Worm (Caenorhabditis elegans) whole organism, L4/young adult: ENCODE data around the gene C15H9.9.

Experiments
- W03F9.2 ChIP-seq: fragments of 150-350 bp; optimal IDR thresholded peaks from 2 replicates; lab custom pipeline; 2014; ENCODE audit warnings: missing biosample characterization, missing genetic modification characterization
- dao-5 ChIP-seq: sonication (generic microtip); optimal IDR thresholded peaks from 2 replicates; lab custom pipeline; 2016; ENCODE audit warnings: missing genotype, missing genetic modification characterization, moderate library complexity, missing compliant biosample characterization
- him-1 ChIP-seq: sonication (generic microtip); optimal IDR thresholded peaks from 2 replicates; lab custom pipeline; 2016; ENCODE audit warnings: missing genotype, missing genetic modification reagents, missing genetic modification characterization, missing compliant biosample characterization

C15H9.9 gene

DNA sequence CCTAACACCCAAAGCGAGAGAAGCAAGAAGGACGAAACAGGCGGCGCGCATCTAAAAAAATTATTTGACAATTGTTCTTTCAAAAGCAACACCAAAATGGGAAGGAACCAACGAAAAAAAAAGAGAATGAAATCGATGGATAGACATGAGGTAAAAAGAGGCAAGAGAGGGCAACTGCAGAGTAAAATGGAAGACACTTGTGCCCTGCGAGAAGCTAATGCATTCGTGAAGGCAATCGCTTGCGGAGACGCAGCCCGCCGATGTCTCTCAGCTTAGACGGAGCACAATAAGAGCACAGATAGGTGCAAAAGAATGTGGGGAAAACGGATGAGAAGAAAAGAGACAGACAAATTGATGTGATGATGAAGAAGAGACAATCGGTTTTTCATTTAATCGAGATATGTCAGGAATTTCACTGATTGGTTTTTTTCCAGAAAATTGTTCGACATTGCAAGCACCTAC lies at the start of gene C15H9.9:
TSS of gene C15H9.9 (minus strand) at position 51 of the 462 bp plus-strand sequence.
- TF ChIP-seq dao-5 (tag; lab: Kevin White, UChicago) (no peak), W03F9.2 (tag; lab: Kevin White, UChicago) (no peak), him-1 (tag; lab: Kevin White, UChicago) (peak; percentile 54)

- TF ChIP-seq W03F9.2 (tag; lab: Kevin White, UChicago) = no peak
- TF ChIP-seq dao-5 (tag; lab: Kevin White, UChicago) = no peak
- TF ChIP-seq him-1 (tag; lab: Kevin White, UChicago) = no peak
These were observed 47.8 kb upstream of the C15H9.9 start, which contains the start of gene T25B2.3 for ce11 chrX:6175829-6176228. Gene T25B2.3, plus strand, starts transcription at chrX:6176129.

- TF ChIP-seq W03F9.2 (tag; lab: Kevin White, UChicago) = no peak
- TF ChIP-seq him-1 (tag; lab: Kevin White, UChicago) = no peak
- no peak for TF ChIP-seq dao-5 (tag; lab: Kevin White, UChicago)
These were observed 45.6 kb upstream of the C15H9.9 start, which contains the start of gene T25B2.1 for ce11 chrX:6173656-6174055. Gene T25B2.1, plus strand, starts transcription at chrX:6173956.

DNA sequence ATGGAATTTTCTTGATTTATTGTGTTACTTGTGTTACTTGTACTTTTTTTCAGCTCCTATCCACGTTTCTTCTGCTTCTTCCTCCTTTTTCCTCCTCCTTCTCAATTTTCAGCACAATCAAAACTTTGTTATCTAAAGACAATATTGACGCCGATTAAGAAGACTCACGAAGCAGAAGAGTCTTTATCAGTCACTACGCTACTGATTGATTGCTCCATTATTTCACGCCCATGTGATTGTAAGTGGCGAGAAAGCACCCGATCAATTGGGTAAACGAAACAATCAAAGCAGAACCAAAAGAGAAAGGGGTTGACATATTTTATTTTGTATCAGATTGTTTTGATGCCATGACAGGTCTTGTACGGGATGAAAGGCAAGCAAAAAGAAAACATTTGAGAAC lies 41.2 kb upstream of the C15H9.9 start, which contains the start of gene T25B2.2:
TSS of gene T25B2.2 (plus strand) at position 392 of the 400 bp plus-strand sequence.
- TF ChIP-seq dao-5 (tag; lab: Kevin White, UChicago) (no peak), him-1 (tag; lab: Kevin White, UChicago) (no peak), W03F9.2 (tag; lab: Kevin White, UChicago) (no peak)

- TF ChIP-seq him-1 (tag; lab: Kevin White, UChicago) (no peak), W03F9.2 (tag; lab: Kevin White, UChicago) (no peak), dao-5 (tag; lab: Kevin White, UChicago) (no peak)
These were observed 39.3 kb upstream of the C15H9.9 start for ce11 chrX:6167376-6167775.

DNA sequence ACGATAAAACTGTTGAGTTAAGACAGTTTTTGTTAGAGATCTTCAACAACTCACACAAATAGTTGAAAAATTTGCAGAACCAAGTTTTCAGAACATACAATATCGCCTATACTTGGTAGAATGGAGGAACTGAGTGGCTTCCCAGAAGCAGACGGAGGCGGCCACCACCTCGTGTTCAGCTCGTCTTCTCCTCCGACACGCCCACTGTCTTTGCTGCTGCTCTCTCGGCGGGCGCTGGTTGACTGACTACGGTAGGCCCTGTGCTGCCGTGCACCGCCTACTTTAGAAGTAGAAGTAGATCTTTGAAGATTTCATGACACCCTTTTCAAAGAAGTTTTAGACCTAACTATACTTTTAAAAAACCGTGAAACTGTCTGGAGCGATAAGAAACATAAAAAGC lies 34.0 kb upstream of the C15H9.9 start:
- TF ChIP-seq dao-5 (tag; lab: Kevin White, UChicago) = no peak
- TF ChIP-seq him-1 (tag; lab: Kevin White, UChicago) = no peak
- no peak for TF ChIP-seq W03F9.2 (tag; lab: Kevin White, UChicago)

ce11 chrX:6160427-6160826 lies 32.4 kb upstream of the C15H9.9 start, which contains the start of gene odd-2:
Gene odd-2, minus strand, starts transcription at chrX:6160527.
- TF ChIP-seq dao-5 (tag; lab: Kevin White, UChicago) (no peak), W03F9.2 (tag; lab: Kevin White, UChicago) (no peak), him-1 (tag; lab: Kevin White, UChicago) (no peak)

DNA sequence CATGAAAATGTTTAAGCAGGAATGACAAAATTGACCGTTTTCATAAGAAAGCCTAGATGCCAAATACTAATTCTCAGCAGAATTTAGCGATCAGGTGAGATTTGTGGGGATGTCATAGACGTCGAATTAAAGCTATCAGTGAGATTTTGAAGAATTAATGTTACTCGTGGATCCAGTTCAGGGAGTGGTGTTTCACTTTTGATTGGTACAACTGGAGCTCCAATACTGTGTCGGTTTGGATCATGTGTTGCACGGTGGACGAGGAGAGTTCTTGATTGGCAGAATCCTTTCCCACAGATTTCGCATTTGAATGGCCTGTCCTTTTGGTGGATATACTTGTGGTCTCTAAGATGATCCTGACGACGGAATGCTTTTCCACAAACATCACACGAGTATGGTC lies 31.5 kb upstream of the C15H9.9 start:
- TF ChIP-seq him-1 (tag; lab: Kevin White, UChicago) (no peak), W03F9.2 (tag; lab: Kevin White, UChicago) (no peak), dao-5 (tag; lab: Kevin White, UChicago) (no peak)

ce11 chrX:6157411-6157916 lies 29.4 kb upstream of the C15H9.9 start:
- no peak for TF ChIP-seq W03F9.2 (tag; lab: Kevin White, UChicago)
- no peak for TF ChIP-seq him-1 (tag; lab: Kevin White, UChicago)
- no peak for TF ChIP-seq dao-5 (tag; lab: Kevin White, UChicago)

DNA sequence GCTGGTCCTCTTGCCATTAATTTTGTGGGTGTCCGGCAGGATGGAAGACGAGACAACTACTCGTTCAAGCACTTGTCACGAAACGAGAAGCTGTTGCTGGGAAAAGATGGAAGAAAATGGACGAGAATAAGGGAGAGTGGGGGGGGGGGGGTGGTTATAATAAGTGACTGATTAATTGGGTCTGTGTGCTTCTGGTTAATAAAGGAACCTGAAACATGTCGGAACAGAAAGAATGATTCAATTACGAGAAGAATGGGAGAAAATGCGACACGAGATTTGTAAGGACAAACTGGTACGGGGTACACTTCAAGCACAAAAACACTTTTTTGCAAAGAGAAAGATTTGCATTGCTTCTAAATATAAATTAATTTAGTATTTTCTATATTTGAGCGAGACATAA lies 27.4 kb upstream of the C15H9.9 start:
- no peak for TF ChIP-seq W03F9.2 (tag; lab: Kevin White, UChicago)
- TF ChIP-seq him-1 (tag; lab: Kevin White, UChicago) = no peak
- TF ChIP-seq dao-5 (tag; lab: Kevin White, UChicago) = no peak

- TF ChIP-seq W03F9.2 (tag; lab: Kevin White, UChicago) (no peak), him-1 (tag; lab: Kevin White, UChicago) (no peak), dao-5 (tag; lab: Kevin White, UChicago) (no peak)
These were observed 23.0 kb upstream of the C15H9.9 start for ce11 chrX:6150949-6151519.

DNA sequence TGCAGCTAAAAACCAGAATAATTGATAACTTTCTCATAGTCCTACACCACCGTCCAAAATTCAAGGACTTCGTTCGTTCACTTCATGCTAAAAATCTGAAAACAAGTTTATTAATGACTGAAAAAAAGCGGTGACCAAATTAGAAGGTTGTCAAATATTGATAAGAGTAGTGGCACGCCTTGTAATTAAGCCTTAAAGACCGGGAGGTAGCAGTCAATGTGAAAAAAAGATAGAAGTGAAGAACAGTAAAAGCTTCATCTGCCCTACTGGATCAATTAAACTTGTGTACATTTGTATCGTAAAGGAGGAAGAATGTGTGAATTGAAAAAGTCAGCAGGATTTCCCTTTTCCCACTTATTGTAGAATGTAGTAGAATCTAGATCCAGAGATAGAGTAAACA lies 22.4 kb upstream of the C15H9.9 start, which contains the start of gene tag-275:
TSS of gene tag-275 (minus strand) at position 101 of the 400 bp plus-strand sequence.
- TF ChIP-seq dao-5 (tag; lab: Kevin White, UChicago) = no peak
- no peak for TF ChIP-seq W03F9.2 (tag; lab: Kevin White, UChicago)
- no peak for TF ChIP-seq him-1 (tag; lab: Kevin White, UChicago)

ce11 chrX:6145921-6146320 lies 17.8 kb upstream of the C15H9.9 start:
- no peak for TF ChIP-seq him-1 (tag; lab: Kevin White, UChicago)

DNA sequence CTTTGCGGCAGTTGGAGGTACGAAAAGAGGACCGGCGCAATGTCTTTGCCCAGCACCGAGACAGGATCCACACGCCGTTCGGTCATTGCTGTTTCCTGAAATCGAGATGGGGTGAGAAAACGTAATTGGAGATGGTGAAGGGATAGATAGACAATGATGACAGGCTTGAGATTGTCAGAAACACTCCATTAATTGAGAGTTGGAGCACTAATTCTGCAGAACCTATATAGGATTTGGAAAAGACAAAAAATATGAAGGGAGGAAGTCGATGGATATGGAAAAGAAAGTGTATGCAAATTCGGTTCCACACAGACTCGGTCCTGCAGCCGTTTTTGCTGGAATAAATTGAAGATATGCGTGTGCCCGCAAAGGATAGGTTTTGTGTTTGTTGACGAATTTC lies 10.2 kb upstream of the C15H9.9 start, which contains the start of gene Y72A10A.1:
TSS of gene Y72A10A.1 (minus strand) at position 101 of the 400 bp plus-strand sequence.
- TF ChIP-seq dao-5 (tag; lab: Kevin White, UChicago) (no peak), W03F9.2 (tag; lab: Kevin White, UChicago) (no peak), him-1 (tag; lab: Kevin White, UChicago) (no peak)
